Fruit fly (Drosophila melanogaster) whole organism, embryonic: ENCODE measurements around the gene CG1896.

Experiments
- Atf-2 ChIP-seq: fragments of 200-800 bp; sonication (Bioruptor generic); optimal IDR thresholded peaks from 2 replicates; lab custom pipeline; 2016; ENCODE audit warnings: missing biosample characterization, missing genetic modification characterization
- Awh ChIP-seq: fragments of 200-800 bp; sonication (Bioruptor generic); IDR thresholded peaks from 2 replicates; pipeline ENCODE4, ENCODE4 v1.3.6; 2022; ENCODE audit warnings: missing biosample characterization, missing genetic modification characterization
- C15 ChIP-seq: fragments of 200-800 bp; sonication (Bioruptor generic); IDR thresholded peaks from 3 replicates; pipeline ENCODE4 v1.3.6; 2022; ENCODE audit warnings: missing biosample characterization, missing genetic modification characterization
- CG1024 ChIP-seq: fragments of 200-800 bp; sonication (Bioruptor generic); IDR thresholded peaks from 2 replicates; pipeline ENCODE4 v1.3.6; 2022; ENCODE audit warnings: missing biosample characterization, missing genetic modification characterization
- CG11723 ChIP-seq: fragments of 200-800 bp; sonication (Bioruptor generic); optimal IDR thresholded peaks from 2 replicates; lab custom pipeline; 2017; ENCODE audit warnings: missing biosample characterization, mild to moderate bottlenecking, missing genetic modification characterization
- CG13424 ChIP-seq: fragments of 200-800 bp; sonication (Bioruptor generic); optimal IDR thresholded peaks from 2 replicates; lab custom pipeline; 2019; ENCODE audit warnings: missing biosample characterization, mild to moderate bottlenecking, missing genetic modification characterization, moderate library complexity
- CG15269 ChIP-seq: fragments of 200-800 bp; sonication (Bioruptor generic); optimal IDR thresholded peaks from 2 replicates; lab custom pipeline; 2018; ENCODE audit warnings: missing biosample characterization, mild to moderate bottlenecking, missing genetic modification characterization, moderate library complexity
- CG18262 ChIP-seq: fragments of 200-800 bp; optimal IDR thresholded peaks from 3 replicates; lab custom pipeline; 2019; ENCODE audit warnings: missing biosample characterization, mild to moderate bottlenecking, missing genetic modification characterization, moderate library complexity
- CG2120 ChIP-seq: fragments of 200-800 bp; sonication (Bioruptor generic); optimal IDR thresholded peaks from 3 replicates; lab custom pipeline; 2016; ENCODE audit warnings: missing biosample characterization, missing genetic modification characterization
- CG33557 ChIP-seq: fragments of 200-800 bp; sonication (Bioruptor generic); optimal IDR thresholded peaks from 2 replicates; lab custom pipeline; 2019; ENCODE audit warnings: missing biosample characterization, mild to moderate bottlenecking, missing genetic modification characterization, moderate library complexity
- CG34422 ChIP-seq: fragments of 200-800 bp; sonication (Bioruptor generic); IDR thresholded peaks from 3 replicates; pipeline ENCODE4 v1.3.6; 2022; ENCODE audit warnings: missing biosample characterization, missing genetic modification characterization
- CG42726 ChIP-seq: fragments of 200-800 bp; sonication (Bioruptor generic); IDR thresholded peaks from 2 replicates; pipeline ENCODE4 v1.3.6; 2022; ENCODE audit warnings: missing biosample characterization, missing genetic modification characterization; ENCODE audit not compliant: partially characterized antibody
- CG4328 ChIP-seq: fragments of 200-800 bp; sonication (Bioruptor generic); optimal IDR thresholded peaks from 3 replicates; lab custom pipeline; 2017; ENCODE audit warnings: missing biosample characterization, missing genetic modification reagents, missing genetic modification characterization
- CG4360 ChIP-seq: fragments of 200-800 bp; sonication (Bioruptor generic); IDR thresholded peaks from 2 replicates; pipeline ENCODE4 v1.3.6; 2022; ENCODE audit warnings: missing biosample characterization, missing genetic modification characterization
- CG6765 ChIP-seq: fragments of 200-800 bp; sonication (Bioruptor generic); optimal IDR thresholded peaks from 3 replicates; lab custom pipeline; 2017; ENCODE audit warnings: missing biosample characterization, mild to moderate bottlenecking, missing genetic modification characterization
- CG7271 ChIP-seq: fragments of 200-800 bp; sonication (Bioruptor generic); optimal IDR thresholded peaks from 2 replicates; lab custom pipeline; 2018; ENCODE audit warnings: missing biosample characterization, mild to moderate bottlenecking, missing genetic modification characterization, moderate library complexity
- CG7786 ChIP-seq: fragments of 200-800 bp; sonication (Bioruptor generic); optimal IDR thresholded peaks from 2 replicates; lab custom pipeline; 2016; ENCODE audit warnings: missing biosample characterization, missing genetic modification characterization
- CG7839 ChIP-seq: fragments of 200-800 bp; sonication (Bioruptor generic); optimal IDR thresholded peaks from 3 replicates; lab custom pipeline; 2018; ENCODE audit warnings: missing biosample characterization, mild to moderate bottlenecking, missing genetic modification characterization, moderate library complexity
- CG9932 ChIP-seq: fragments of 200-800 bp; sonication (Bioruptor generic); IDR thresholded peaks from 2 replicates; pipeline ENCODE4 v1.3.6; 2022; ENCODE audit warnings: missing biosample characterization, missing genetic modification characterization
- D19A ChIP-seq: fragments of 200-800 bp; optimal IDR thresholded peaks from 3 replicates; lab custom pipeline; 2019; ENCODE audit warnings: missing biosample characterization, mild to moderate bottlenecking, missing genetic modification characterization, moderate library complexity
- Dbx ChIP-seq: fragments of 200-800 bp; sonication (Bioruptor generic); IDR thresholded peaks from 3 replicates; pipeline ENCODE4 v1.3.6; 2022; ENCODE audit warnings: missing biosample characterization, missing genetic modification characterization
- Dek ChIP-seq: fragments of 200-800 bp; sonication (Bioruptor generic); optimal IDR thresholded peaks from 3 replicates; lab custom pipeline; 2019; ENCODE audit warnings: missing biosample characterization, mild to moderate bottlenecking, missing genetic modification characterization, moderate library complexity
- Dp ChIP-seq: fragments of 200-800 bp; sonication (Bioruptor generic); optimal IDR thresholded peaks from 2 replicates; lab custom pipeline; 2018; ENCODE audit warnings: missing biosample characterization, mild to moderate bottlenecking, missing genetic modification characterization, moderate library complexity
- Jarid2 ChIP-seq: fragments of 200-800 bp; sonication (Bioruptor generic); optimal IDR thresholded peaks from 3 replicates; lab custom pipeline; 2017; ENCODE audit warnings: mild to moderate bottlenecking, missing biosample characterization, missing genetic modification reagents, missing genetic modification characterization
- MESR4 ChIP-seq: fragments of 200-800 bp; sonication (Bioruptor generic); optimal IDR thresholded peaks from 2 replicates; lab custom pipeline; 2018; ENCODE audit warnings: missing biosample characterization, mild to moderate bottlenecking, missing genetic modification characterization, moderate library complexity
- NfI ChIP-seq: fragments of 200-800 bp; sonication (Bioruptor generic); optimal IDR thresholded peaks from 3 replicates; lab custom pipeline; 2018; ENCODE audit warnings: missing biosample characterization, mild to moderate bottlenecking, missing genetic modification characterization, moderate library complexity
- Oli ChIP-seq: fragments of 200-800 bp; sonication (Bioruptor generic); optimal IDR thresholded peaks from 2 replicates; lab custom pipeline; 2018; ENCODE audit warnings: missing biosample characterization, mild to moderate bottlenecking, missing genetic modification characterization, moderate library complexity
- Optix ChIP-seq: fragments of 200-800 bp; sonication (Bioruptor generic); IDR thresholded peaks from 3 replicates; pipeline ENCODE4 v1.3.6; 2022; ENCODE audit warnings: missing biosample characterization, missing genetic modification characterization
- Ptx1 ChIP-seq: fragments of 200-800 bp; sonication (Bioruptor generic); IDR thresholded peaks from 2 replicates; pipeline ENCODE4 v1.3.6; 2022; ENCODE audit warnings: missing biosample characterization, missing genetic modification characterization
- Ravus ChIP-seq: fragments of 200-800 bp; sonication (Bioruptor generic); IDR thresholded peaks from 2 replicates; pipeline ENCODE4 v1.3.6; 2022; ENCODE audit warnings: missing biosample characterization, missing genetic modification characterization
- ap ChIP-seq: fragments of 200-800 bp; sonication (Bioruptor generic); IDR thresholded peaks from 2 replicates; pipeline ENCODE4 v1.3.6; 2022; ENCODE audit warnings: missing biosample characterization, missing genetic modification characterization
- cas ChIP-seq: fragments of 200-800 bp; sonication (Bioruptor generic); IDR thresholded peaks from 2 replicates; pipeline ENCODE4 v1.3.6; 2022; ENCODE audit warnings: missing biosample characterization, missing genetic modification characterization
- dan ChIP-seq: fragments of 200-800 bp; sonication (Bioruptor generic); IDR thresholded peaks from 2 replicates; pipeline ENCODE4 v1.3.6; 2022; ENCODE audit warnings: missing biosample characterization, missing genetic modification characterization
- danr ChIP-seq: fragments of 200-800 bp; sonication (Bioruptor generic); IDR thresholded peaks from 2 replicates; pipeline ENCODE4 v1.3.6; 2022; ENCODE audit warnings: missing biosample characterization, missing genetic modification characterization
- eve ChIP-seq, 2 experiments: fragments of >200 bp; optimal IDR thresholded peaks; 2 replicates each; lab custom pipeline; 2017; ENCODE audit warnings: missing biosample characterization in 2 of 2, missing genetic modification characterization in 2 of 2
- fd102C ChIP-seq: fragments of 200-800 bp; sonication (Bioruptor generic); optimal IDR thresholded peaks from 2 replicates; lab custom pipeline; 2018; ENCODE audit warnings: missing biosample characterization, mild to moderate bottlenecking, missing genetic modification characterization, moderate library complexity
- fu2 ChIP-seq: fragments of 200-800 bp; sonication (Bioruptor generic); optimal IDR thresholded peaks from 2 replicates; lab custom pipeline; 2016; ENCODE audit warnings: missing biosample characterization, missing genetic modification characterization
- gcm2 ChIP-seq: fragments of 200-800 bp; sonication (Bioruptor generic); optimal IDR thresholded peaks from 2 replicates; lab custom pipeline; 2016; ENCODE audit warnings: missing biosample characterization, missing genetic modification characterization
- jing ChIP-seq: fragments of 200-800 bp; sonication (Bioruptor generic); optimal IDR thresholded peaks from 2 replicates; lab custom pipeline; 2018; ENCODE audit warnings: missing biosample characterization, mild to moderate bottlenecking, missing genetic modification characterization
- ken ChIP-seq: fragments of 200-800 bp; sonication (Bioruptor generic); IDR thresholded peaks from 3 replicates; pipeline ENCODE4 v1.3.6; 2022; ENCODE audit warnings: missing biosample characterization, missing genetic modification characterization
- kni ChIP-seq: fragments of 200-800 bp; sonication (Bioruptor generic); optimal IDR thresholded peaks from 3 replicates; lab custom pipeline; 2017; ENCODE audit warnings: mild to moderate bottlenecking, missing biosample characterization, missing genetic modification reagents, missing genetic modification characterization
- pita ChIP-seq: fragments of 200-800 bp; sonication (Bioruptor generic); optimal IDR thresholded peaks from 2 replicates; lab custom pipeline; 2017; ENCODE audit warnings: missing biosample characterization, mild to moderate bottlenecking, missing genetic modification characterization
- prd ChIP-seq, 3 experiments: fragments of >200 bp in 2 of 3; fragments of 200-800 bp in 1 of 3; sonication (Bioruptor generic) in 1 of 3; optimal IDR thresholded peaks in 2 of 3; IDR thresholded peaks in 1 of 3; 2 replicates in 2 of 3; 3 replicates in 1 of 3; pipeline versions ENCODE4 v1.3.6 to Lab custom; 2017 to 2022; ENCODE audit warnings: missing biosample characterization in 1 of 3, missing genetic modification characterization in 1 of 3
- pzg ChIP-seq: fragments of 200-800 bp; sonication (Bioruptor generic); optimal IDR thresholded peaks from 3 replicates; lab custom pipeline; 2018; ENCODE audit warnings: missing biosample characterization, mild to moderate bottlenecking, missing genetic modification characterization, moderate library complexity
- ro ChIP-seq: fragments of 200-800 bp; sonication (Bioruptor generic); IDR thresholded peaks from 2 replicates; pipeline ENCODE4 v1.3.6; 2022; ENCODE audit warnings: missing biosample characterization, missing genetic modification characterization
- sd ChIP-seq: fragments of 200-800 bp; sonication (Bioruptor generic); optimal IDR thresholded peaks from 3 replicates; lab custom pipeline; 2018; ENCODE audit warnings: missing biosample characterization, mild to moderate bottlenecking, missing genetic modification characterization, moderate library complexity
- sim ChIP-seq: fragments of 200-800 bp; sonication (Bioruptor generic); IDR thresholded peaks from 2 replicates; pipeline ENCODE4 v1.3.6; 2022; ENCODE audit warnings: missing biosample characterization, missing genetic modification characterization
- sisA ChIP-seq: fragments of 200-800 bp; sonication (Bioruptor generic); IDR thresholded peaks from 2 replicates; pipeline ENCODE4 v1.3.6; 2022; ENCODE audit warnings: missing biosample characterization, missing genetic modification characterization
- sug ChIP-seq: fragments of 200-800 bp; optimal IDR thresholded peaks from 2 replicates; lab custom pipeline; 2019; ENCODE audit warnings: missing biosample characterization, mild to moderate bottlenecking, missing genetic modification characterization, moderate library complexity
- vfl ChIP-seq: fragments of 200-800 bp; sonication (Bioruptor generic); optimal IDR thresholded peaks from 2 replicates; lab custom pipeline; 2016; ENCODE audit warnings: missing biosample characterization, missing genetic modification characterization

CG1896 gene

DNA sequence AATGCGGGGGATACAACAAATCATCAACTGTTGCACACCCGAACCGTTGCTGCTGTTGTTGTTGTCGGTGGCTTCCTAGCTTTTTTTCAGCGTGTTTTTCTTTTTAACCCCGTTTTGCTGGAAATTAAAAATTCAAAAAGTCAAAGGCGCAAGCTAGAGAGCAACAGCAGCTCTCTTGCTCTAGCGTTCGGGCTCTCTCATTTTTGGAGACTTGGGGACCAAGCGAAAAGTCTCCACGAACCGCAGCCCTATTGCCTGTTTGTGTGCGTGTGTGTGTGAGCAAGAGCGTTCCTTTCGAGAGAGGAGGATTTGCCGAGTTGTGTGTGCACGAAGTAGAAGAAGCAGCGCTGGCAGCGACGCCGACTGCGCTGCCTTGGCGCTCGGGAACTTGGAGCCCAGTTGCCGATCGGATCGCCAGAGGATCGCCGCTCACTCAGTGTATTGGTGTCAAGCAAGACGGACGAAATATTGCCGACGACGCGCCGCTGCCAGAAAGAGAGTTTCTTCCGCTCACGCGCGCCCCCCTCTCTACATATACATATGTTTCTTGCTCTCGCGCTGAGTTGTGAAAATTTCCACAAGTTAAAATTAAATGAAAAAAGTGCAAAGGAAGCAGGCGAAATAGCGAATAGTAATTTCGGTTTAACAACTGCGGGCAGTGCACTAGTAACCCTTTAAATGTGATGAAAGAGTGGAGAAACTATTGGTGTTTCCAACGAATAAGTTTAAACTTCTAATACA, 19.3 kb upstream of the CG1896 start (continued):
- TF ChIP-seq danr (GFP tag; lab: Robert Waterston, UW) (no peak), CG13424 (tag; lab: Kevin White, UChicago) (no peak), pzg (no peak), sim (GFP tag; lab: Robert Waterston, UW) (no peak), ro (GFP tag; lab: Robert Waterston, UW) (no peak), CG7786 (GFP tag; lab: Kevin White, UChicago) (no peak), CG11723 (GFP tag; lab: Kevin White, UChicago) (no peak), CG42726 (GFP tag; lab: Robert Waterston, UW) (peak; percentile 43), CG33557 (GFP tag; lab: Kevin White, UChicago) (no peak), Oli (tag; lab: Kevin White, UChicago) (no peak), Awh (no peak), CG9932 (GFP tag; lab: Robert Waterston, UW) (no peak), CG4328 (GFP tag; lab: Kevin White, UChicago) (no peak), CG1024 (GFP tag; lab: Robert Waterston, UW) (no peak; the same call in 1 of the 2 replicates), CG34422 (peak; percentile 43; the same call in 1 of the 3 replicates), Atf-2 (GFP tag; lab: Kevin White, UChicago) (no peak), sug (tag; lab: Kevin White, UChicago) (no peak), C15 (GFP tag; lab: Robert Waterston, UW) (no peak), CG18262 (tag; lab: Kevin White, UChicago) (no peak), sisA (GFP tag; lab: Robert Waterston, UW) (no peak), Dp (GFP tag; lab: Kevin White, UChicago) (no peak), prd (optimal IDR thresholded peaks at IDR 0.05; lab: Kevin White, UChicago) (no peak), prd (GFP tag; IDR thresholded peaks at IDR 0.05; lab: Robert Waterston, UW) (no peak), fu2 (GFP tag; lab: Kevin White, UChicago) (no peak), pita (GFP tag; lab: Kevin White, UChicago) (no peak), CG6765 (GFP tag; lab: Kevin White, UChicago) (no peak), CG7271 (tag; lab: Kevin White, UChicago) (no peak), sd (tag; lab: Kevin White, UChicago) (no peak), NfI (GFP tag; lab: Kevin White, UChicago) (no peak), CG2120 (GFP tag; lab: Kevin White, UChicago) (no peak), Ptx1 (GFP tag; lab: Robert Waterston, UW) (no peak), Ravus (GFP tag; lab: Robert Waterston, UW) (no peak), MESR4 (GFP tag; lab: Kevin White, UChicago) (no peak), ken (GFP tag; lab: Robert Waterston, UW) (no peak), ap (no peak), cas (GFP tag; lab: Robert Waterston, UW) (no peak), eve (GFP tag; optimal IDR thresholded peaks at IDR 0.05; lab: Kevin White, UChicago) (no peak), Dbx (GFP tag; lab: Robert Waterston, UW) (peak; percentile 29; the same call in 1 of the 3 replicates), CG15269 (tag; lab: Kevin White, UChicago) (no peak), Optix (no peak), dan (no peak), gcm2 (GFP tag; lab: Kevin White, UChicago) (no peak), Dek (tag; lab: Kevin White, UChicago) (no peak), CG7839 (tag; lab: Kevin White, UChicago) (no peak), jing (GFP tag; lab: Kevin White, UChicago) (no peak), kni (GFP tag; lab: Kevin White, UChicago) (peak; percentile 61), CG4360 (GFP tag; lab: Robert Waterston, UW) (peak; percentile 95), fd102C (no peak), vfl (GFP tag; lab: Kevin White, UChicago) (no peak), Jarid2 (GFP tag; lab: Kevin White, UChicago) (peak; percentile 74), D19A (tag; lab: Kevin White, UChicago) (no peak)
